Fruit fly (Drosophila melanogaster): Measurements from ENCODE around the gene CG14115.
A peak's percentile ranks its signal among the peaks of the same experiment; 100 is the strongest.

Gene CG14115

DNA sequence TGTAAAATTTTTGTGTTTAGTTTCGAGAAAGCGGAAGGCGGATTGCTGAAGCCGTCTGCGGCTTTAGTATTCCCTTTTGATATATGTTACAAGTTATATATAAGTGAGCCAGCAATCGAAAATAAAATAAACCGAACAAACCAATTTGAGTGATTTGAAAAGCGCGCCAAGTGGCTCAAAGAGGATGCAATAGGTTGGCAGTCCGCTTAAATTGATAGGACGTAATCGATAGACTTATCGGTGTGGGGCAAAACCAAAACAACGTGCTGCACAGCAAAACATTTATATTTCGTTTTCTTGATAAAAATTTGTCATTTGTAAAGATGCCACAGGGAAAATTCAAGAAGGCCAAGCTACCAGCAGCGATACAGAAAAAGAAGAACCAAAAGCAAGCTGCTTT lies 14.5 kb downstream of the CG14115 start, which contains the start of gene CG11279 (continued):
- TF ChIP-seq Sry-δ (GFP tag; optimal IDR thresholded peaks at IDR 0.05) (peak; percentile 59), caup (GFP tag; optimal IDR thresholded peaks at IDR 0.05; ENCODE audit: severe bottlenecking) (no peak), CG15514 (GFP tag; optimal IDR thresholded peaks at IDR 0.05) (peak; percentile 45), lab (GFP tag; optimal IDR thresholded peaks at IDR 0.05) (no peak), hth (optimal IDR thresholded peaks at IDR 0.05) (no peak), CG4424 (GFP tag; optimal IDR thresholded peaks at IDR 0.05) (no peak), CG2889 (GFP tag; IDR thresholded peaks at IDR 0.05) (no peak), zen (tag; optimal IDR thresholded peaks at IDR 0.05) (no peak), pb (GFP tag; optimal IDR thresholded peaks at IDR 0.05) (no peak), CG17829 (tag; optimal IDR thresholded peaks at IDR 0.05) (peak; percentile 33), lmd (GFP tag; IDR thresholded peaks at IDR 0.05) (no peak), CG1603 (tag; optimal IDR thresholded peaks at IDR 0.05) (peak; percentile 50), CG6791 (GFP tag; IDR thresholded peaks at IDR 0.05; ENCODE audit: partially characterized antibody) (peak; percentile 73), grau (tag; optimal IDR thresholded peaks at IDR 0.05) (peak; percentile 6), CG12104 (GFP tag; optimal IDR thresholded peaks at IDR 0.05) (no peak), gfzf (GFP tag; optimal IDR thresholded peaks at IDR 0.05) (peak; percentile 5), fd64A (GFP tag; optimal IDR thresholded peaks at IDR 0.05) (no peak), zen2 (GFP tag; IDR thresholded peaks at IDR 0.05; ENCODE audit: partially characterized antibody) (peak; percentile 72), amos (GFP tag; IDR thresholded peaks at IDR 0.05; ENCODE audit: partially characterized antibody) (peak; percentile 79), trem (tag; optimal IDR thresholded peaks at IDR 0.05) (peak; percentile 100), CG5245 (GFP tag; optimal IDR thresholded peaks at IDR 0.05) (no peak), CG15269 (tag; optimal IDR thresholded peaks at IDR 0.05) (peak; percentile 16), CG16813 (GFP tag; IDR thresholded peaks at IDR 0.05; ENCODE audit: partially characterized antibody) (peak; percentile 68), CG34376 (GFP tag; optimal IDR thresholded peaks at IDR 0.05) (no peak), tup (GFP tag; optimal IDR thresholded peaks at IDR 0.05) (no peak), stwl (tag; optimal IDR thresholded peaks at IDR 0.05) (peak; percentile 53), Bgb (GFP tag; IDR thresholded peaks at IDR 0.05; ENCODE audit: partially characterized antibody) (peak; percentile 78), ase (GFP tag; IDR thresholded peaks at IDR 0.05) (no peak), YL-1 (GFP tag; optimal IDR thresholded peaks at IDR 0.05) (peak; percentile 67), az2 (GFP tag; optimal IDR thresholded peaks at IDR 0.05) (no peak), CG18262 (tag; optimal IDR thresholded peaks at IDR 0.05) (peak; percentile 6), CG10267 (tag; optimal IDR thresholded peaks at IDR 0.05) (peak; percentile 31), E2f1 (GFP tag; IDR thresholded peaks at IDR 0.05) (no peak), Ets97D (GFP tag; optimal IDR thresholded peaks at IDR 0.05) (peak; percentile 37), CG14710 (tag; optimal IDR thresholded peaks at IDR 0.05) (peak; percentile 28), CG8281 (tag; optimal IDR thresholded peaks at IDR 0.05) (no peak), gro (GFP tag; optimal IDR thresholded peaks at IDR 0.05) (peak; percentile 13), pho (GFP tag; optimal IDR thresholded peaks at IDR 0.05) (no peak), CG17912 (GFP tag; optimal IDR thresholded peaks at IDR 0.05) (no peak), Fer2 (tag; optimal IDR thresholded peaks at IDR 0.05) (no peak), croc (GFP tag; conservative IDR thresholded peaks at IDR 0.05) (no peak), CG18599 (GFP tag; optimal IDR thresholded peaks at IDR 0.05) (no peak), Sin3A (optimal IDR thresholded peaks at IDR 0.05) (peak; percentile 16), Xrp1 (GFP tag; IDR thresholded peaks at IDR 0.05) (0 out of 2 replicates have a peak, but pooled peaks have one; percentile 18), vnd (GFP tag; IDR thresholded peaks at IDR 0.05; ENCODE audit: partially characterized antibody) (peak; percentile 54; the same call in 1 of the 3 replicates), dati (GFP tag; IDR thresholded peaks at IDR 0.05) (no peak), CG33557 (GFP tag; optimal IDR thresholded peaks at IDR 0.05) (no peak), Dip3 (GFP tag; optimal IDR thresholded peaks at IDR 0.05) (no peak), pzg (GFP tag; optimal IDR thresholded peaks at IDR 0.05) (peak; percentile 71)
